Comparison of ENCODE assay signal across 5 worm cellular contexts in genomic region chrIV:8951953-8952567, ce11.
A peak's percentile ranks its signal among the peaks of the same experiment; 100 is the strongest.
TF ChIP-seq lines count a peak whose summit lies in the region.

No protein-coding gene starts in this region.

TF ChIP-seq in whole organism, L1 larva, 84 proteins besides CTCF, POLR2A, EP300 and RAD21:
- no peak for TF ChIP-seq nhr-20 (tag; optimal IDR thresholded peaks at IDR 0.05; lab: Kevin White, UChicago)
- TF ChIP-seq efl-1 (optimal IDR thresholded peaks at IDR 0.05; lab: Kevin White, UChicago) = no peak
- peak in 1 of 2 experiments; percentile 90 for TF ChIP-seq efl-1 (GFP tag; optimal IDR thresholded peaks at IDR 0.05 in 1 of 2; lab: Kevin White, UChicago)
- peak; percentile 16 for TF ChIP-seq elt-2 (tag; optimal IDR thresholded peaks at IDR 0.05; lab: Kevin White, UChicago)

TF ChIP-seq in whole organism, L2 larva, 48 proteins besides CTCF, POLR2A, EP300 and RAD21:
- TF ChIP-seq fos-1 (tag; optimal IDR thresholded peaks at IDR 0.05; lab: Kevin White, UChicago) (peak; percentile 31), nhr-12 (tag; optimal IDR thresholded peaks at IDR 0.05; lab: Kevin White, UChicago) (no peak), nhr-77 (tag; optimal IDR thresholded peaks at IDR 0.05; lab: Kevin White, UChicago) (no peak)
TF ChIP-seq in whole organism, L2 larva: peak in this region for 1.

TF ChIP-seq in whole organism, L3 larva, 47 proteins besides CTCF, POLR2A, EP300 and RAD21:
- TF ChIP-seq lin-15B (tag; optimal IDR thresholded peaks at IDR 0.05; lab: Kevin White, UChicago) (no peak), nhr-237 (tag; optimal IDR thresholded peaks at IDR 0.05; lab: Kevin White, UChicago) (no peak), ztf-11 (tag; optimal IDR thresholded peaks at IDR 0.05; lab: Kevin White, UChicago) (no peak), nhr-11 (tag; optimal IDR thresholded peaks at IDR 0.05; lab: Kevin White, UChicago) (no peak), aly-2 (tag; optimal IDR thresholded peaks at IDR 0.05; lab: Kevin White, UChicago) (no peak), mml-1 (tag; optimal IDR thresholded peaks at IDR 0.05; lab: Kevin White, UChicago) (no peak), ztf-4 (tag; optimal IDR thresholded peaks at IDR 0.05; lab: Kevin White, UChicago) (no peak), ama-1 (optimal IDR thresholded peaks at IDR 0.05; lab: Kevin White, UChicago) (no peak), pha-4 (tag; optimal IDR thresholded peaks at IDR 0.05; lab: Kevin White, UChicago) (peak; percentile 22), nhr-77 (tag; optimal IDR thresholded peaks at IDR 0.05; lab: Kevin White, UChicago) (no peak), elt-2 (tag; optimal IDR thresholded peaks at IDR 0.05; lab: Kevin White, UChicago) (peak; percentile 45), daf-12 (tag; optimal IDR thresholded peaks at IDR 0.05; lab: Kevin White, UChicago) (no peak)
TF ChIP-seq in whole organism, L3 larva: peak in this region for 2.

TF ChIP-seq in whole organism, L4 larva, 104 proteins besides CTCF, POLR2A, EP300 and RAD21:
- no peak for TF ChIP-seq daf-16 (GFP tag; optimal IDR thresholded peaks at IDR 0.05; lab: Kevin White, UChicago)
- TF ChIP-seq daf-16 (tag; optimal IDR thresholded peaks at IDR 0.05; lab: Kevin White, UChicago) = peak; percentile 15
- TF ChIP-seq dve-1 (tag; optimal IDR thresholded peaks at IDR 0.05; lab: Kevin White, UChicago; ENCODE audit: insufficient read depth) = peak; percentile 83
- TF ChIP-seq hlh-11 (tag; optimal IDR thresholded peaks at IDR 0.05; lab: Kevin White, UChicago) = peak; percentile 41
- TF ChIP-seq dmd-6 (GFP tag; IDR thresholded peaks at IDR 0.05; lab: Robert Waterston, UW) = peak; percentile 75
- TF ChIP-seq aly-2 (tag; optimal IDR thresholded peaks at IDR 0.05; lab: Kevin White, UChicago) = no peak
- no peak for TF ChIP-seq gei-8 (GFP tag; optimal IDR thresholded peaks at IDR 0.05; lab: Kevin White, UChicago)
- peak; percentile 4 for TF ChIP-seq nhr-28 (tag; optimal IDR thresholded peaks at IDR 0.05; lab: Kevin White, UChicago)
- TF ChIP-seq T20F7.1 (GFP tag; optimal IDR thresholded peaks at IDR 0.05; lab: Kevin White, UChicago) = peak; percentile 34
- TF ChIP-seq unc-62 (GFP tag; optimal IDR thresholded peaks at IDR 0.05 in 1 of 2; lab: Kevin White, UChicago) = peak in 1 of 2 experiments; percentile 76
- TF ChIP-seq unc-62 (tag; optimal IDR thresholded peaks at IDR 0.05; lab: Kevin White, UChicago) = no peak

TF ChIP-seq in whole organism, young adult, 124 proteins besides CTCF, POLR2A, EP300 and RAD21:
- TF ChIP-seq Y67H2A.10 (GFP tag; conservative IDR thresholded peaks at IDR 0.05; lab: Robert Waterston, UW) (no peak), nhr-80 (tag; optimal IDR thresholded peaks at IDR 0.05; lab: Kevin White, UChicago) (peak; percentile 66), snpc-4 (GFP tag; optimal IDR thresholded peaks at IDR 0.05; lab: Kevin White, UChicago) (no peak), snpc-4 (tag; optimal IDR thresholded peaks at IDR 0.05; lab: Kevin White, UChicago) (no peak), B0336.3 (GFP tag; IDR thresholded peaks at IDR 0.05; lab: Robert Waterston, UW) (no peak), ztf-3 (GFP tag; optimal IDR thresholded peaks at IDR 0.05; lab: Kevin White, UChicago) (no peak), cebp-1 (GFP tag; IDR thresholded peaks at IDR 0.05; lab: Robert Waterston, UW) (no peak), cebp-1 (tag; optimal IDR thresholded peaks at IDR 0.05; lab: Kevin White, UChicago) (peak; percentile 8), Y53G8AR.9 (GFP tag; conservative IDR thresholded peaks at IDR 0.05; lab: Robert Waterston, UW) (no peak), let-607 (tag; optimal IDR thresholded peaks at IDR 0.05; lab: Kevin White, UChicago) (peak; percentile 63 to 85), athp-1 (tag; optimal IDR thresholded peaks at IDR 0.05; lab: Kevin White, UChicago) (no peak), somi-1 (GFP tag; optimal IDR thresholded peaks at IDR 0.05; lab: Kevin White, UChicago) (no peak), sea-2 (GFP tag; IDR thresholded peaks at IDR 0.05; lab: Robert Waterston, UW) (no peak)
